Worm (Caenorhabditis elegans) whole organism, L1 larva: ENCODE measurements around the gene ZK632.2.

Source experiments
- C16A3.4 ChIP-seq: fragments of 150-350 bp; optimal IDR thresholded peaks from 2 replicates; lab custom pipeline; 2014; ENCODE audit warnings: missing biosample characterization, missing genetic modification characterization
- ama-1 ChIP-seq: fragments of 150-350 bp; optimal IDR thresholded peaks from 2 replicates; lab custom pipeline; 2014
- ces-1 ChIP-seq: fragments of 150-350 bp; optimal IDR thresholded peaks from 2 replicates; lab custom pipeline; 2014; ENCODE audit warnings: missing biosample characterization, missing genetic modification reagents, missing genetic modification characterization
- egl-27 ChIP-seq, 2 experiments: fragments of 150-350 bp in 1 of 2; sonication (generic microtip); optimal IDR thresholded peaks; 3 replicates each; lab custom pipeline; 2017 to 2018; ENCODE audit warnings: missing biosample characterization in 2 of 2, missing genetic modification characterization in 2 of 2, missing genetic modification reagents in 2 of 2
- fos-1 ChIP-seq: fragments of 150-350 bp; optimal IDR thresholded peaks from 2 replicates; lab custom pipeline; 2014; ENCODE audit warnings: missing biosample characterization, missing genetic modification characterization
- snpc-4 ChIP-seq: fragments of 150-350 bp; optimal IDR thresholded peaks from 2 replicates; lab custom pipeline; 2014; ENCODE audit warnings: missing biosample characterization, missing genetic modification characterization
- unc-130 ChIP-seq: fragments of 150-350 bp; optimal IDR thresholded peaks from 2 replicates; lab custom pipeline; 2017; ENCODE audit warnings: missing biosample characterization, missing genetic modification characterization, inconsistent platforms
- unc-62 ChIP-seq: fragments of 150-350 bp; optimal IDR thresholded peaks from 2 replicates; lab custom pipeline; 2014; ENCODE audit warnings: missing biosample characterization, missing genetic modification reagents, missing genetic modification characterization
- unc-86 ChIP-seq: sonication (generic microtip); optimal IDR thresholded peaks from 2 replicates; lab custom pipeline; 2016; ENCODE audit warnings: missing genetic modification characterization, missing compliant biosample characterization
- ztf-4 ChIP-seq: fragments of 150-350 bp; optimal IDR thresholded peaks from 2 replicates; lab custom pipeline; 2014; ENCODE audit warnings: missing biosample characterization, missing genetic modification characterization

DNA sequence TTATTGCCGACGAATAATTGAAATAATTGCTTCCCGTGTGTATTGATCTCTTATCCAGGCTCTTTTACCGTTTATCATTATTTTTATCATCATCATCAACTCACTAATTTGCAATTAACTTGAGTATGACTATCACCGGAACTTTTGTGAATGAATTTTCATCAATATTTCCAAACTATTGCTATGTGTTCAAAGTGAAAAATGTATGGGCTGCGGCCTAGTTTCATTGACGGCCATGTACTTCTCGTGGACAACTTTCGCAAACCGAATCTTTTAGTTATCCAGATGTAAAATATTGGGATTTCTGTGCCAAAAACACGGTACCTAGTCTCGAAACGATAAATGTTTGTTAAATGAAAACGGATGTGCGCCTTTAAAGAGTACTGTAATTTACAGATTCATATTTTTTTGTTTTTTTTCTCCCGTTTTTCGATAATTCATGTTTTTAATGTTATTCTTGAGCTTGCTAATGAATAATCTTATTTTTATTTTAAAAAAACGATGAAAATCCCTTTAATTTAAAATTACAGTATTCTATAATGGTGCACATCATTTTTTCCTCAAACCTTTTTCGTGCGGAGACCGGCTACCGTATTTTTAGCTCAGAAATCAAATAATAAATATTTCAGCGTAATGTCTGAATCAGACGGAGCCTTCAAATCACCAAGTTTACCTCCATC lies at the start of gene ZK632.2:
- TF ChIP-seq unc-62 (GFP tag; lab: Kevin White, UChicago) (no peak), fos-1 (tag; lab: Kevin White, UChicago) (no peak), snpc-4 (tag; lab: Kevin White, UChicago) (no peak), ces-1 (GFP tag; lab: Kevin White, UChicago) (no peak), ama-1 (lab: Kevin White, UChicago) (no peak), C16A3.4 (tag; lab: Kevin White, UChicago) (no peak), unc-86 (no peak), unc-130 (no peak), ztf-4 (tag; lab: Kevin White, UChicago) (no peak), egl-27 (tag; optimal IDR thresholded peaks at IDR 0.05; lab: Kevin White, UChicago) (no peak)
